Fruit fly (Drosophila melanogaster): ENCODE data around the gene phr6-4.

DNA sequence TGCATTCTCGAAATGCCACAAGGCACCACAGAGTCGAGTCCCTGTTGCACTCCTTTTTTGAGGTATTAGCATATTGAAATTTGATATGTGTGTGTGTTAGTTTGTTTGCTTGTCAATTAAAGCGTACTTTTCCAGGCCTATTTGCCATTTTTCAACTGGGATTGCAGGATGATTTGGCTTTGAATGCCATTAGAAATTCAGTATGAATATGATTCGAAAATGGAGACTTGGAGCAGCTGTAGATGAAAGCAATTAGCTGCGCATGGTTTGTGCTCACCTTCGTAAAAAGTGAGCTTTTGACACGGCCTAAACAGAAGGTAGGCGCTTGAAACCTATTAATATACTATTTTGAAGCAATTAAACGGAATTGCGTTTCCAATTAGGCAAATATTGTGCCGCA, 41.5 kb downstream of the phr6-4 start, which contains the start of gene CG31677:
- TF ChIP-seq Crg-1 (GFP tag; optimal IDR thresholded peaks at IDR 0.05) (no peak), toe (GFP tag; optimal IDR thresholded peaks at IDR 0.05) (no peak), kay (GFP tag; ENCODE audit: borderline replicate concordance) (no peak), CG12768 (GFP tag; optimal IDR thresholded peaks at IDR 0.05) (no peak), CG11617 (GFP tag; optimal IDR thresholded peaks at IDR 0.05) (no peak), CG7101 (tag; optimal IDR thresholded peaks at IDR 0.05) (no peak), CG1620 (GFP tag; optimal IDR thresholded peaks at IDR 0.05) (no peak), ovo (GFP tag; optimal IDR thresholded peaks at IDR 0.05) (no peak), pad (GFP tag; optimal IDR thresholded peaks at IDR 0.05) (no peak), CG5204 (GFP tag; optimal IDR thresholded peaks at IDR 0.05) (no peak), Mnt (GFP tag; optimal IDR thresholded peaks at IDR 0.05) (no peak)

All from whole organism, adult.